Fruit fly (Drosophila melanogaster) whole organism, adult: ENCODE measurements around the gene CG13887.

ENCODE experiments used
- CG11617 ChIP-seq: fragments of 200-800 bp; sonication (Bioruptor generic); optimal IDR thresholded peaks from 2 replicates; lab custom pipeline; 2017; ENCODE audit warnings: mild to moderate bottlenecking, missing biosample characterization, missing genetic modification reagents, missing genetic modification characterization
- CG12768 ChIP-seq: fragments of 200-800 bp; sonication (Bioruptor generic); optimal IDR thresholded peaks from 2 replicates; lab custom pipeline; 2017; ENCODE audit warnings: missing biosample characterization, missing genetic modification characterization, mild to moderate bottlenecking, moderate library complexity, missing genetic modification reagents
- CG14711 ChIP-seq: fragments of 200-800 bp; sonication (Bioruptor generic); optimal IDR thresholded peaks from 2 replicates; lab custom pipeline; 2018; ENCODE audit warnings: missing biosample characterization, mild to moderate bottlenecking, missing genetic modification characterization, moderate library complexity
- CG1620 ChIP-seq: fragments of 200-800 bp; sonication (Bioruptor generic); optimal IDR thresholded peaks from 2 replicates; lab custom pipeline; 2016; ENCODE audit warnings: missing biosample characterization, missing genetic modification characterization
- CG33017 ChIP-seq: fragments of 200-800 bp; sonication (Bioruptor generic); optimal IDR thresholded peaks from 2 replicates; lab custom pipeline; 2018; ENCODE audit warnings: missing biosample characterization, mild to moderate bottlenecking, missing genetic modification characterization, moderate library complexity
- CG5204 ChIP-seq: fragments of 200-800 bp; sonication (Bioruptor generic); optimal IDR thresholded peaks from 2 replicates; lab custom pipeline; 2016; ENCODE audit warnings: missing biosample characterization, missing genetic modification characterization
- CG7045 ChIP-seq: fragments of 200-800 bp; sonication (Bioruptor generic); optimal IDR thresholded peaks from 2 replicates; lab custom pipeline; 2017; ENCODE audit warnings: missing biosample characterization, mild to moderate bottlenecking, missing genetic modification characterization
- CG7101 ChIP-seq: fragments of 200-800 bp; sonication (Bioruptor generic); optimal IDR thresholded peaks from 2 replicates; lab custom pipeline; 2018; ENCODE audit warnings: missing biosample characterization, mild to moderate bottlenecking, missing genetic modification characterization, moderate library complexity
- Clk ChIP-seq: fragments of 200-800 bp; sonication (Bioruptor generic); optimal IDR thresholded peaks from 2 replicates; lab custom pipeline; 2017; ENCODE audit warnings: missing biosample characterization, missing genetic modification characterization
- Crg-1 ChIP-seq: fragments of 200-800 bp; sonication (Bioruptor generic); optimal IDR thresholded peaks from 2 replicates; lab custom pipeline; 2016; ENCODE audit warnings: missing biosample characterization, missing genetic modification characterization
- Hr96 ChIP-seq: fragments of 200-800 bp; sonication (Bioruptor generic); optimal IDR thresholded peaks from 2 replicates; lab custom pipeline; 2016; ENCODE audit warnings: missing biosample characterization, missing genetic modification characterization
- Mnt ChIP-seq: fragments of 200-800 bp; sonication (Bioruptor generic); optimal IDR thresholded peaks from 2 replicates; lab custom pipeline; 2016; ENCODE audit warnings: missing biosample characterization, mild to moderate bottlenecking, missing genetic modification characterization
- bab1 ChIP-seq: fragments of 200-800 bp; sonication (Bioruptor generic); optimal IDR thresholded peaks from 3 replicates; lab custom pipeline; 2019; ENCODE audit warnings: missing biosample characterization, mild to moderate bottlenecking, missing genetic modification characterization, moderate library complexity
- cic ChIP-seq: fragments of 200-800 bp; sonication (Bioruptor generic); optimal IDR thresholded peaks from 2 replicates; lab custom pipeline; 2017; ENCODE audit warnings: missing biosample characterization, mild to moderate bottlenecking, missing genetic modification characterization, moderate library complexity
- cnc ChIP-seq, 2 experiments: fragments of >200 bp; optimal IDR thresholded peaks; 2 replicates each; lab custom pipeline; 2017
- kay ChIP-seq: fragments of 200-800 bp; sonication (Bioruptor generic); peaks from one replicate; lab custom pipeline; 2016; ENCODE audit warnings: missing biosample characterization, missing genetic modification characterization, borderline replicate concordance
- ovo ChIP-seq: fragments of 200-800 bp; sonication (Bioruptor generic); optimal IDR thresholded peaks from 2 replicates; lab custom pipeline; 2016; ENCODE audit warnings: missing biosample characterization, missing genetic modification characterization
- pad ChIP-seq: fragments of 200-800 bp; sonication (Bioruptor generic); optimal IDR thresholded peaks from 3 replicates; lab custom pipeline; 2017; ENCODE audit warnings: missing biosample characterization, missing genetic modification characterization, mild to moderate bottlenecking, moderate library complexity, missing genetic modification reagents
- tj ChIP-seq: fragments of 200-800 bp; sonication (Bioruptor generic); optimal IDR thresholded peaks from 3 replicates; lab custom pipeline; 2017; ENCODE audit warnings: missing biosample characterization, mild to moderate bottlenecking, missing genetic modification characterization, moderate library complexity
- toe ChIP-seq: fragments of 200-800 bp; sonication (Bioruptor generic); optimal IDR thresholded peaks from 2 replicates; lab custom pipeline; 2016; ENCODE audit warnings: missing biosample characterization, missing genetic modification characterization

Gene CG13887

dm6 chr3L:811816-812215 lies 25.8 kb upstream of the CG13887 start:
- TF ChIP-seq CG14711 (tag; lab: Kevin White, UChicago) (no peak), Mnt (GFP tag; lab: Kevin White, UChicago) (no peak), pad (GFP tag; lab: Kevin White, UChicago) (no peak), Clk (GFP tag; lab: Kevin White, UChicago) (no peak), cnc (optimal IDR thresholded peaks at IDR 0.05; lab: Kevin White, UChicago) (no peak), bab1 (no peak), CG1620 (GFP tag; lab: Kevin White, UChicago) (no peak), CG7101 (tag; lab: Kevin White, UChicago) (no peak), ovo (GFP tag; lab: Kevin White, UChicago) (no peak), Hr96 (GFP tag; lab: Kevin White, UChicago) (no peak), tj (GFP tag; lab: Kevin White, UChicago) (no peak), CG33017 (no peak), CG11617 (no peak), CG12768 (GFP tag; lab: Kevin White, UChicago) (no peak), CG5204 (GFP tag; lab: Kevin White, UChicago) (no peak), CG7045 (no peak), cic (no peak), toe (GFP tag; lab: Kevin White, UChicago) (no peak)

DNA sequence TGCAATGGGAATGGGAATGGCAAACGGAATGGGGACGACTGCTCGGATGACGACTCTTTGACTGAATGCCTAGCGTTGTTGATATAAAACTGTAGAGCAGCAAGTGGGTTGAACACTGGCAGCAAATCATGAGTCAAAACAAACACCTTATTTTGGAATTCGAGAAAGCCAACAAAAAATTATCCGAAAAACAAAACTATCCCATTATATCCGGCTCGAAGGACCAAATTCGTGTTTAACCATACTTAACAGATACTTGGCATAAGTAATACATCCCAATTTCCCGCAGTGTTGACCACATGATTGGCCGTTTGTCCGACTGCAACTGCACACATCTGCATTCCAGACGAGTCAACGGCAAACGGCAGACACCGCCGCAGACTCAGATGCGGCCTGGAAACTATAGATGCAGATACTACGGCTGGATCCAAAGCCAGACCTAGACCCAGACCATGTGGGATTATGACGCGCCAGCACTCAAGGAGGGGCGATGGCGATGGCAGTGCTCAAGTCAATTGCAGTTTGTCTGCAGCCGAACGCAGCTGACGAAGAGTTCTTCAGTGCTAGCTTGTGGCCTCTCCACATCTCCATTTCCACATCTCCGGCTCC lies 24.3 kb upstream of the CG13887 start:
- TF ChIP-seq CG14711 (tag; lab: Kevin White, UChicago) (no peak), bab1 (no peak), cnc (optimal IDR thresholded peaks at IDR 0.05; lab: Kevin White, UChicago) (no peak), CG12768 (GFP tag; lab: Kevin White, UChicago) (no peak), Mnt (GFP tag; lab: Kevin White, UChicago) (no peak), pad (GFP tag; lab: Kevin White, UChicago) (no peak), CG7101 (tag; lab: Kevin White, UChicago) (no peak), Hr96 (GFP tag; lab: Kevin White, UChicago) (no peak), ovo (GFP tag; lab: Kevin White, UChicago) (no peak), kay (GFP tag; lab: Kevin White, UChicago) (no peak), CG5204 (GFP tag; lab: Kevin White, UChicago) (no peak), CG7045 (no peak), toe (GFP tag; lab: Kevin White, UChicago) (no peak), CG33017 (no peak), tj (GFP tag; lab: Kevin White, UChicago) (no peak), CG1620 (GFP tag; lab: Kevin White, UChicago) (no peak), cic (no peak)

- TF ChIP-seq CG1620 (GFP tag; lab: Kevin White, UChicago) (no peak), Clk (GFP tag; lab: Kevin White, UChicago) (no peak), CG11617 (no peak), cic (no peak), CG12768 (GFP tag; lab: Kevin White, UChicago) (no peak), pad (GFP tag; lab: Kevin White, UChicago) (no peak), cnc (optimal IDR thresholded peaks at IDR 0.05; lab: Kevin White, UChicago) (no peak), CG7101 (tag; lab: Kevin White, UChicago) (no peak), CG5204 (GFP tag; lab: Kevin White, UChicago) (no peak), toe (GFP tag; lab: Kevin White, UChicago) (no peak), ovo (GFP tag; lab: Kevin White, UChicago) (no peak), bab1 (no peak), CG7045 (no peak), Crg-1 (GFP tag; lab: Kevin White, UChicago) (no peak), CG14711 (tag; lab: Kevin White, UChicago) (no peak), CG33017 (no peak), Hr96 (GFP tag; lab: Kevin White, UChicago) (no peak), Mnt (GFP tag; lab: Kevin White, UChicago) (no peak), tj (GFP tag; lab: Kevin White, UChicago) (no peak)
Measured at dm6 chr3L:813911-814310, 23.8 kb upstream of the CG13887 start.

dm6 chr3L:815234-816200 lies 22.1 kb upstream of the CG13887 start:
- TF ChIP-seq cic (no peak), bab1 (no peak), CG33017 (no peak), Mnt (GFP tag; lab: Kevin White, UChicago) (no peak), CG7045 (no peak), tj (GFP tag; lab: Kevin White, UChicago) (no peak), Clk (GFP tag; lab: Kevin White, UChicago) (no peak), CG11617 (no peak), pad (GFP tag; lab: Kevin White, UChicago) (no peak), kay (GFP tag; lab: Kevin White, UChicago) (no peak), CG12768 (GFP tag; lab: Kevin White, UChicago) (no peak), CG5204 (GFP tag; lab: Kevin White, UChicago) (no peak)

DNA sequence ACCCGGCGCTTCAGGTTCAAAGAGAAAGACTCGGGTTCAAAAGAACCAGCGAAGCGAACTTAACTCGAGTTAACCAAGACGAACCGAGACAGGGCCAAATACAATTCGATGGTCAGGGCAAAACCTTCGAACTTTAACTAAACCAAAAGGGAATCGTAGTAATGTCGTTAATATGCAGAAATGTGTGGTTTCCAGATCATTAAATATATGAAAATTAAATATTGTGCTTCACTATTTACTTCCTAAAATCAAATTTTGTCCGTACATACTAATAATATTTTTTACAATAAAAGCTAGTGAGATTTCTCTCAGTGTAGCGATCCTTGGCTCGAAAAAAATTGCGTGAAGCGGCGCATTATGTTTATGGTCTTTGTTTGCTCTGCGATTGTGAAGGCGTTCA lies 20.0 kb upstream of the CG13887 start:
- TF ChIP-seq CG7101 (tag; lab: Kevin White, UChicago), result no peak
- no peak for TF ChIP-seq cic
- TF ChIP-seq ovo (GFP tag; lab: Kevin White, UChicago), result no peak
- no peak for TF ChIP-seq Hr96 (GFP tag; lab: Kevin White, UChicago)
- no peak for TF ChIP-seq toe (GFP tag; lab: Kevin White, UChicago)
- TF ChIP-seq Clk (GFP tag; lab: Kevin White, UChicago), result no peak
- no peak for TF ChIP-seq Mnt (GFP tag; lab: Kevin White, UChicago)
- no peak for TF ChIP-seq pad (GFP tag; lab: Kevin White, UChicago)
- no peak for TF ChIP-seq cnc (optimal IDR thresholded peaks at IDR 0.05; lab: Kevin White, UChicago)
- TF ChIP-seq CG1620 (GFP tag; lab: Kevin White, UChicago), result no peak
- no peak for TF ChIP-seq CG14711 (tag; lab: Kevin White, UChicago)
- no peak for TF ChIP-seq CG11617
- TF ChIP-seq kay (GFP tag; lab: Kevin White, UChicago), result no peak
- no peak for TF ChIP-seq CG12768 (GFP tag; lab: Kevin White, UChicago)
- TF ChIP-seq Crg-1 (GFP tag; lab: Kevin White, UChicago), result no peak
- TF ChIP-seq CG7045, result no peak
